Fruit fly (Drosophila melanogaster) S2 (cell line): Measurements from ENCODE around the gene MTA1-like.

ENCODE experiments used
- CG8478 ChIP-seq: fragments of >200 bp; optimal IDR thresholded peaks from 2 replicates; lab custom pipeline; 2018
- CTCF ChIP-seq, 2 experiments: fragments of >200 bp; optimal IDR thresholded peaks; 2 replicates each; lab custom pipeline; 2018

MTA1-like gene

DNA sequence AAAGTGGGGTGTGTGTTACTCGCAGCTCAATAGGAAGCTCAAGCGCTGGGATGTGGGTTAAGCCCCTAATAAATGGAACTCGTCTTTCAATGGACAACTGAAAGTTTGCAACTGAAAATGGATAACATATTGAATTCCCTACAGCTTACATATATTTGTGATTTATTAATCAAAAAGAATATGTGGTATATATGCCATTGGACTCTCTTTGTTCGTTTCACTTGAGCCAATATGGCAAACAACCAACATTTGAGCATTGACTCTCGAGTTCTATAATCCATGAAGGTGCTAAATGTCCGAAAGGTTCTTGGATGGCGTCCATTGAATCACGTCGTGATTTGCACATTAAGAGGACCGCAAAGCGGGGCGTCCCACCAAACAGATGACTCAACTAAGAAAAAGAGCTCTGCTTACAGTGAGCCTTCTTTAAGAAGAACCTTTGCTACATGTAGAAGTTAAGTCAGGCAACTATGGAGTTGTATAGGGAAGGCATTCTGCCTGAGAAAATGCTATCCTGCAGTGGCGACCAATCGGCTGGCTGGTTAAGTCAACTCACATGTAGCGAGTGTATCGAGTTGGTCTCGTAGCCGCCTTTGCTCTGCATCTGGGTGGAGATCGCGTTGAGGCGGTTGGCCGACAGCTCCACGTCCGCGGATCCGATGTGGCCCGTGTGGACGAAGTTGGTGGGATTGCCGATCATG lies 30.5 kb downstream of the MTA1-like start:
- TF ChIP-seq CG8478 (no peak), CTCF (optimal IDR thresholded peaks at IDR 0.05; lab: Kevin White, UChicago) (no peak)

DNA sequence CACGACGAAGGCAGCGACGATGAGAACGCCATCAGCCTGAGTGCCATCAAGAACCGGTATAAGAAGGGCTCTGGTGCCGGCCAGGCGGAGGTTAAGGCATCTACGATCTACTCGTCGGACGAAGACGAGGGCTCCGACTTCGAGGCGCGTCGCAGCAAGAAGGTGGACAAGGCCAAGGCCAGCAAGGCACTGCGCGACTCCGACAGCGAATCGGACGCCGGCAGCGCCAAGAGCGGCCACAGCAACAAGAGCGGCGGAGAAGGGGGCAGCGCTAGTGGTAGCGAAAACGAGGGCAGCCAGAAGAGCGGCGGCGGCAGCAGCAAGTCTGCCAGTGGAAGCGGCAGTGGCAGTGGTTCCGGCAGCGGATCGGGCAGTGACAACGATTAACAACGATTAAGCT lies 33.1 kb downstream of the MTA1-like start:
- TF ChIP-seq CTCF (optimal IDR thresholded peaks at IDR 0.05; lab: Kevin White, UChicago) (no peak), CG8478 (no peak)

DNA sequence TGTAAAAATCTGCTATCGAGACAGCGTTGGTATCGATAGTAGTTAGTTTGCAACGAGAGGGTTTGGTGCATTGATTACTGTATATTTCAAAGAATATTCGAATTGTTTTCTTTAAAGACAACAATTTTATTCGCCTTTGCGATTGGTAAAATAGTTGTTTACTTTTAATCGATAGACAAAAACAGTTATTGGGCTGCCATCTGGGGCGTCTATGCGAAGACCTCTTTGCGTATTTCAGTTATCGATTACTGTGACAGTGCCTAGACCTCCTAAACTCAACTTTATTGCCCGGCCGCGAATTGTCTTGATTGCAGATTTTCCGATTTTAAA lies 35.5 kb downstream of the MTA1-like start, which contains the start of gene Atu:
Gene Atu, plus strand, starts transcription at position 245 of the 330 bp plus-strand sequence.
- TF ChIP-seq CTCF (optimal IDR thresholded peaks at IDR 0.05; lab: Kevin White, UChicago) = no peak
- TF ChIP-seq CG8478 = no peak

DNA sequence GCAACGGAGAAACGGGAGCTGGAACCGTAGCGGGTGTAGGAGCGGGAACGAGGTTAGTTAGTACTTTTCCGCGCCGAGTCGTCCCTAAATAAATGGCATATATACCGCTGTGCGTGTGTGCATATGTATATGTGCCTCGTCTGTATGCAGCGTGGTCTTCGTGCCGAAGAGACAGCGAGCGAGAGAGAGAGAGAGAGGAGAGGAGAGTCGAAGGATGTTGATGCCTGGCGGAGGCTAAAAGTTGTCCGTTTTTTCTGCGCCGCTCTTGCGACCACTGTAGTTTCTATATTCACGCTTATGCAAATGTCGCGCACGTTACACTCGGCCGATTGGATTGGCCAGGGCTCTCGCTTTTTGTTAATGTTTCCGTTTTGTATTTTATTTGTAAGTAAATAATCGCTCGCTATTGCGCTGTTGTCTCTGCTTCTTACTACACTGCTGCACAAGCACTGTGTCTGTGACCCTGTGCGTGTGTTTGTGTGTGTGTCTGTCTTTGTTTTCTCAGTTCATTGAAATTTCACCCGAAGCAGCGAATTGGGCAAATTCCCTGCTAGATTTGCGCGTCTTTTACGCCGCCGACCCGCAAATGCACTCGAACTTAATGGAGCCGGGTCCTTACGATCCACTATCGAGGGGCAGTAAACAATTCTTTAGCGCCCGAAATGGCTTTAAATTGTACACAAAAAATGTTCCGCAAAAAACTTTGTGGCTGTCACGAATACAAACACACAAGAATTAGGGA lies 36.0 kb downstream of the MTA1-like start, which contains the start of gene Rga:
Gene Rga, minus strand, starts transcription at position 741 of the 742 bp plus-strand sequence.
- TF ChIP-seq CG8478 = no peak
- TF ChIP-seq CTCF (optimal IDR thresholded peaks at IDR 0.05; lab: Kevin White, UChicago) = no peak

DNA sequence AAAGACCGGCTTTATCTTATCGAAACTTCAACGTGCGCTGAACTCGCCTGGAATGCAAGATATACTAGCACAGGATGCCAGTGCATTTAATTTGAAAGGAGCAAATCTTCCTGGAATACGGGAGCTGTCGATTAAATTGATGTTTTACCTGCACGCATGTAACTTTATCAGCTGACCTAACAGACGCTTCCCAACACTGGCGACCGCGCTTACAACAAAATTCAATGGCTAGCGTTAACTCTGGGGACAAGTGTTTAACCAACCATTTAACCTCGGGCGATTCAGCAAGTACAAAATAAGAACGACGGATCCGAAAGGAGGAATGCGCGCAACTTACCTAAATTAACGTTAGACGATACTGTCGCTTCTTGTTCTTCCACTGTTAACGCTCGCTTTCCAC lies 36.8 kb downstream of the MTA1-like start:
- TF ChIP-seq CG8478 (no peak), CTCF (optimal IDR thresholded peaks at IDR 0.05; lab: Kevin White, UChicago) (peak in 1 of 2 experiments; percentile 42)

DNA sequence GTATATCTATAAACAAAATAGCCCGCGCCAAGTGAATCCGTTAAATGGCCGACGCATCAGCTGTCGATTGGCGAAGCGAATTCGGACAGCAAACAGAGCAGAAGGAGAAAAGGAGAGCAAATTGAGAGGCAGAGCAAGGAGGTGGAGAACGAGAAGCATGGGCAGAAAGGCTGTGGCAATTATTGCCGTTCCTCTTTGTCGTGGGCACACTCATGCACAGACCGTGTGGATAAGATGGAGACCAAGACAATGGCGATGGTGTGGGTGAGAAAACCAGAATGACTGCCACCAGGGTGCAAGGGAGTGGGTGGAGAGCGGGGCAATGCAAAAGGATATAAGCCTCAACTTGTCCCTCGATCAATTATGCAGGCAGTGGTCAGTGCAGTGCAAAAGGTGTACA lies 37.4 kb downstream of the MTA1-like start:
- TF ChIP-seq CG8478 = no peak

DNA sequence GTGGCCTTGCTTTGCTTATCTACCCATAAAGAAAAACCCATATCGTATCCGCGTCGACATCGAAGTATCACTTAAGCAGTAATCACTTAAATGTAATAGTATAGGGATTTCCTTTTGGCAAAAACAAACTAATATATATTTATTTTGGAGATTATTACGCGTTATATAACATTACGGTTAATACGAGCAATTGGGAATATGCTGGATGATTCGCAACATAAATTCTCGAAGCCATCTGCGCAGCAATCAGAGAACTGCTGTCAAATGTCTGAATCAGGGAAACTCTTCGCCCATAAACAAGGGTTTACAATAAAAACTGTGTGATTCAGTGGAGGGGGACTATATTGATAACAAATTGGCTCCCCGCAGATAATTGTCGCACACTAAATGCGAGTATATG lies 37.9 kb downstream of the MTA1-like start:
- TF ChIP-seq CTCF (optimal IDR thresholded peaks at IDR 0.05; lab: Kevin White, UChicago) (no peak), CG8478 (no peak)

DNA sequence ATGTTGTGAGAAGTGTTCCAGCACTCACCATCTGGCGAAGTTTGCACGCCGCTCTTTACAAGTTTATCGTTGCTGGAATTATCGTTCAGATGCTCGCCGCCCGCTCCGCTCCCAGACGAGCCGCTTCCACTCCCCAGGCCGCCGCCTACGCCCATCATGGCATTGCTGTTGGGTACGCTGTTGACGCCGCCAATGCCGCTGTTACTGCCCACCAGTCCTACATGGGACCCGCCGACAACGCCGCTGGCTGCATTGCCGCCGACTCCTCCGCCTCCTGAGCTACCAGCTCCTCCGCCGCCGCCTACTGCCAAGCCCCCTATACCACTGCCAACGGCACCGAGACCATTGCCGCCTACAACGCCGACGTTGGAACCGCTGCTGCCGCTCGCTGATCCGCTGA lies 40.1 kb downstream of the MTA1-like start:
- TF ChIP-seq CG8478 (no peak), CTCF (optimal IDR thresholded peaks at IDR 0.05; lab: Kevin White, UChicago) (no peak)

DNA sequence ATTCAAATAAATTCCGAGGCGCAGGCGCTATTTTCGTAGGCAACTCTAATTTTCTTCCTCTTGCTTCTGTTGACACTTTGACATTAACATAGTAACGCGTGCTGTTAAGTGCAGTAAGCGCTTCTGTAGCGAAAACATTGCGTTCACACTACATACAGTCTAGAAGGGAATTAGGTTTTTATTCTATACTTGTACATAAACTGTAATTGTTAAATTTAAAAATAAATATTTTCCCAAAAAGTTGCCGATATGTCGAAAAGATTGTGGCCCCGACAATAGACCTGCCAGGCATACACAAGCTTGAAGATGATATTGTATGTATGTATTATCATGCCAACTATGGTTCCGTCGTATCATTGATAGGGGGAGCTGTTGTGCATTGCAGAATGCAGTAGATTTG lies 42.1 kb downstream of the MTA1-like start, which contains the start of gene asl:
Gene asl, minus strand, starts transcription at position 67 of the 400 bp plus-strand sequence.
- TF ChIP-seq CG8478 = no peak
- peak; percentile 84 to 87 for TF ChIP-seq CTCF (optimal IDR thresholded peaks at IDR 0.05; lab: Kevin White, UChicago)

DNA sequence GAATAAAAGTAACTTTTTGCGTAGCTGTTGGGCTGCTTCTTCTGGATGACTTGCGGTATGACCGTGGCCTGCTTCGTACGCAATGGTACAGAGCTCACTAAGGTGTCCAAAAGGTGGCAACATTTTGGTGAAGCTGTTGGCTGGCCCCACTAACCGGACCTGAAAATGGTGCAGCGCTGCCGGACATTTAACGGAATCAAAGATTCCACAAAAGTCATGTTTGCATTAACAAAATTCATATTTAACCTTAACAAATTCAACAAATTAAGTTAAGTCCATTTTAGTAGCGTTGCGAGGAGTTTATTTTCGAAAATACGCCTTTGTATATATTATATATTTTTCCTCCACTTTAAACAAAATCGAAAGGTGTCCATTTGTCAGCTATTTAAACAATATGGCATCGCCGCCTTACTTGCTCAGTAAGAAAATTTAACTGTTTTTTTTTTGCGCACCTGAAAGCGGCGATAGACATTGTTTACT lies 47.5 kb downstream of the MTA1-like start, which contains the start of the genes kra and SecS:
Gene kra, minus strand, starts transcription at position 93 of the 480 bp plus-strand sequence.
Gene SecS, plus strand, starts transcription at position 390 of the 480 bp plus-strand sequence.
- TF ChIP-seq CG8478 = no peak
- peak; percentile 23 to 48 for TF ChIP-seq CTCF (optimal IDR thresholded peaks at IDR 0.05; lab: Kevin White, UChicago)

DNA sequence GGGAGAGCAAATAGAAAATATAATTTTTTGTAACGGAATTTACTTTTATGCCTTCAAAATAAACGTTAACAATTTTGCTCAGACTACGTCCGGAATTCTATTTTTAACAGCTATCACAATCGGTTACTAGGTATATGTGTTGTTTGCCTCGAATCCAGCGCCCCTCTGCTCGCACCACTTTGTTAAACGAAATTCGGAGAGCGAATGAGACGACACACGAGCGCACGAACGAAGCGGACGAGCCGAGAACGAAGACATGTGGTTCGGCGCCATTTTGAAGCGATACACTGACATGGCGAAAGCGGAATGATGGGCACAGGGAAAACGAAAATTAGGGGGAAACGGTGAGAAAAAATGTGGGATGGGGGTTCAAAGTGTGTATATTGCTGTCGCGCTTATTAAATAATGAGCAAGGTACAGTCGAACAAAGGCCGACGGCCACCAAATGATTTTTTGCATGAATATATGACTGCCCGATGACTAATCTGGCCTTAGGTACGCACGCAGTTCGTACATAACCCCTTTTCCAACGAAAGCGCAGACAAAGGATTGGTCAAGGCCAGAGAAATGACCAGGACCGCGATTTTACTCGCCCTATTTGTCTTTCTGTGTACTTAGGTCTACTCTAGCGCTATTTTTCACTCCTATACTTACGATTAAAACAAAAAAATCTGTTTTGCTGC lies 48.0 kb downstream of the MTA1-like start:
- TF ChIP-seq CTCF (optimal IDR thresholded peaks at IDR 0.05; lab: Kevin White, UChicago) (no peak), CG8478 (no peak)

DNA sequence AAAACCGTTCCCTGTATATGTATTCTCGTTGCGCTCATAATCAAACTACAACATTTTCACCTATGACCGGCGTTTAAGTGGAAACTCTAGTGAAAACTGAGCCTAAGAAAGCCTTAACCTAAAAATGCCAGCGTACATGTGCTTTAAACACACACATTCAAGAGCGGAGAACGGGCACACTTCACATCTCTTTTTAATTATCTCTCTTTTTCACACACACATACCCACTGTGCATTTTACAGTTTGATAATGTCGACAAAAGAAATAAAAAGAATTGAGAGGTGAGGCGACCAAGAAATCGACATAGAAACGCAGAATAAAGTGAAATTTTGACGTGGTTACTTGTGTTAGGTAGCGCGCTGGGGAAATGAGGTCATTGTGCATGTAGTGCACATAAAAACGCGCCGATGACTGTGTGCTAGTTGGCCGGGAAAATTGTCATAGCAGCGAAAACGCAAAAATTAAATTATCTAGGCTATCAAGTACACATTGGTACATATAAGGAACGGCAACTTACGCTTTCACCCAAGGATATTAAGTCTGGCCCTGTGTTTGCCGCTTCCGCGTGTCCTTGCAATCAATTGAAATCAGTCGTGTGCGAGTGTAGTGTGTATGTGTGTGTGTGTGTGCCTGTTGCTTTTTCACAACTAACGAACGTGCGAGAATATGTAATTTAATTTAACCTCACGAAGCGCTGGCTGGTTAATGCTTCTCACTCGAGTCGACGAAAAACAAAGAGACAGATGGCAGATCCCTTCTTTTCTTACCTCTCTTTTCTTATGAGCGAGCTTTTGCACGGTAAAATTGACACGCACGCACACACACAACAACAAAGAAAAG lies 48.8 kb downstream of the MTA1-like start:
- TF ChIP-seq CTCF (optimal IDR thresholded peaks at IDR 0.05; lab: Kevin White, UChicago) (no peak), CG8478 (no peak)

DNA sequence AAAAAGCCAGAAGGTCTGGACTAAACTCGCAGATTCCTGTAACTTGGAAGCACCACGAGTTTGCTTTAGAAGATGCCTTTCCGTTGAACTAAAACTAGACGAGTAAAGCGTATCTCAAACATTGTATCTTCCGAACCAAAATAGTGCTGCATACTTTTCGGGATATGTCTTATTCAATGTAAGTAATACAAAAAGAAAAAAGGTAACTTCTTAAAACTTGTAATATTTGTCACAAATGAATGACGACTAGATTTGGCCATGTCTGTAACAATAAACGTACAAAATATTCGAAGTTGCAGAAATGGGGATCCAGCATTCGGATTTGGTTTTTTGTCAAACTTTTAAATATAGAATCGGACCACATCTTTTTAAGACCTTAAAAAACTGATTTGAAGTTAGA lies 53.7 kb downstream of the MTA1-like start:
- TF ChIP-seq CG8478 (no peak), CTCF (optimal IDR thresholded peaks at IDR 0.05; lab: Kevin White, UChicago) (no peak)

DNA sequence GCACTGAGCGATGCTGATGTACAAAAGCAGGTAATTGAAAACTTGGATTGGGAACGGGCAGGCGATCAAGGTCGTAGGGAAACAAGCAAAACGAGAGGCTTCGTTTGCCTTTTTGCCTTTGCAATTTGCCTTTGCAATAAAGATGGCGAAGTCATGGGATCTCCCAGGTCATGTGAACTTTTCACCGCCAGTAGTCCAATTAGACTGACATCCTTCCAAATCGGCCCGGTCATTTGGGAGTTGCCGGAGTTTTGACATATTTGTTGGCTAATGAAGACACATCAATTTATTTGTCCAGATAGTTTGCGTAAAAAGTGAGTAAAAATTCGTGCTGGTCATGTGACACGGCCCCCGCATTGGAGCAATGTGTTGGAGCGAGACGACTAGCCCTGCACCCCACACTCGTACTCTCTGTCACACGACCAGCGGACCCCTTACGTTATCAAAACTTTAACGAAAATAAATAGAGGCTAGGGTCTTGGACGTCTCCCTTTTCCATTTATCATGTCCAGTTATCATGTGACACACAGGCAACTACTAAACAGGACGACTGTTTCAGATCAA lies 56.4 kb downstream of the MTA1-like start:
- TF ChIP-seq CG8478 (no peak), CTCF (optimal IDR thresholded peaks at IDR 0.05; lab: Kevin White, UChicago) (no peak)
